Fruit fly (Drosophila melanogaster) whole organism, prepupa: Measurements from ENCODE around the gene Ubr3.

Experiments
- Blimp-1 ChIP-seq: fragments of 200-800 bp; sonication (Bioruptor generic); optimal IDR thresholded peaks from 3 replicates; lab custom pipeline; 2017; ENCODE audit warnings: missing biosample characterization, missing genetic modification characterization, mild to moderate bottlenecking, moderate library complexity, missing genetic modification reagents
- CG10669 ChIP-seq: fragments of 200-800 bp; sonication (Bioruptor generic); optimal IDR thresholded peaks from 3 replicates; lab custom pipeline; 2018; ENCODE audit warnings: missing biosample characterization, mild to moderate bottlenecking, missing genetic modification characterization, moderate library complexity
- CG11294 ChIP-seq: fragments of 200-800 bp; sonication (Bioruptor generic); IDR thresholded peaks from 2 replicates; pipeline ENCODE4 v1.3.6; 2022; ENCODE audit warnings: missing biosample characterization, missing genetic modification characterization
- CG11762 ChIP-seq: fragments of 200-800 bp; sonication (Bioruptor generic); optimal IDR thresholded peaks from 3 replicates; lab custom pipeline; 2016; ENCODE audit warnings: missing biosample characterization, missing genetic modification characterization; ENCODE audit not compliant: insufficient read depth
- CG1621 ChIP-seq: fragments of 200-800 bp; sonication (Bioruptor generic); optimal IDR thresholded peaks from 3 replicates; lab custom pipeline; 2018; ENCODE audit warnings: missing biosample characterization, mild to moderate bottlenecking, missing genetic modification characterization
- CG31627 ChIP-seq: fragments of 200-800 bp; sonication (Bioruptor generic); optimal IDR thresholded peaks from 3 replicates; lab custom pipeline; 2016; ENCODE audit warnings: missing biosample characterization, missing genetic modification characterization
- CG32006 ChIP-seq: fragments of 200-800 bp; sonication (Bioruptor generic); optimal IDR thresholded peaks from 3 replicates; lab custom pipeline; 2017; ENCODE audit warnings: missing biosample characterization, mild to moderate bottlenecking, missing genetic modification characterization
- CG34406 ChIP-seq: fragments of 200-800 bp; sonication (Bioruptor generic); optimal IDR thresholded peaks from 3 replicates; lab custom pipeline; 2016; ENCODE audit warnings: missing biosample characterization, missing genetic modification characterization
- CG3919 ChIP-seq: fragments of 200-800 bp; sonication (Bioruptor generic); optimal IDR thresholded peaks from 3 replicates; lab custom pipeline; 2016; ENCODE audit warnings: missing biosample characterization, missing genetic modification characterization
- CG4318 ChIP-seq: fragments of 200-800 bp; sonication (Bioruptor generic); optimal IDR thresholded peaks from 3 replicates; lab custom pipeline; 2017; ENCODE audit warnings: missing biosample characterization, mild to moderate bottlenecking, missing genetic modification characterization
- CG6163 ChIP-seq: fragments of 200-800 bp; sonication (Bioruptor generic); IDR thresholded peaks from 3 replicates; pipeline ENCODE4 v1.3.6; 2022; ENCODE audit warnings: missing biosample characterization, missing genetic modification characterization
- CG6276 ChIP-seq: fragments of 200-800 bp; sonication (Bioruptor generic); optimal IDR thresholded peaks from 2 replicates; lab custom pipeline; 2017; ENCODE audit warnings: missing biosample characterization, mild to moderate bottlenecking, missing genetic modification characterization
- CG6792 ChIP-seq: fragments of 200-800 bp; sonication (Bioruptor generic); optimal IDR thresholded peaks from 3 replicates; lab custom pipeline; 2016; ENCODE audit warnings: missing biosample characterization, missing genetic modification characterization
- CG6808 ChIP-seq: fragments of 200-800 bp; sonication (Bioruptor generic); optimal IDR thresholded peaks from 3 replicates; lab custom pipeline; 2017; ENCODE audit warnings: missing biosample characterization, missing genetic modification characterization, mild to moderate bottlenecking, moderate library complexity, missing genetic modification reagents
- CG6854 ChIP-seq: fragments of 200-800 bp; sonication (Bioruptor generic); optimal IDR thresholded peaks from 2 replicates; lab custom pipeline; 2017; ENCODE audit warnings: missing biosample characterization, mild to moderate bottlenecking, missing genetic modification characterization
- CG7368 ChIP-seq: fragments of 200-800 bp; sonication (Bioruptor generic); optimal IDR thresholded peaks from 3 replicates; lab custom pipeline; 2016; ENCODE audit warnings: missing biosample characterization, missing genetic modification characterization
- CG8119 ChIP-seq: fragments of 200-800 bp; sonication (Bioruptor generic); IDR thresholded peaks from 3 replicates; pipeline ENCODE4 v1.3.6; 2022; ENCODE audit warnings: missing biosample characterization, missing genetic modification characterization
- Eip75B ChIP-seq: fragments of 200-800 bp; sonication (Bioruptor generic); optimal IDR thresholded peaks from 3 replicates; lab custom pipeline; 2016; ENCODE audit warnings: missing biosample characterization, missing genetic modification characterization
- Eip78C ChIP-seq: fragments of 200-800 bp; sonication (Bioruptor generic); peaks from one replicate; lab custom pipeline; 2016; ENCODE audit warnings: missing biosample characterization, missing genetic modification characterization
- Eip93F ChIP-seq: fragments of 200-800 bp; sonication (Bioruptor generic); optimal IDR thresholded peaks from 2 replicates; lab custom pipeline; 2016; ENCODE audit warnings: missing biosample characterization, mild to moderate bottlenecking, missing genetic modification characterization
- Ets21C ChIP-seq: fragments of 200-800 bp; sonication (Bioruptor generic); optimal IDR thresholded peaks from 3 replicates; lab custom pipeline; 2016; ENCODE audit warnings: missing biosample characterization, missing genetic modification characterization
- Ets96B ChIP-seq: fragments of 200-800 bp; optimal IDR thresholded peaks from 2 replicates; lab custom pipeline; 2019; ENCODE audit warnings: missing biosample characterization, mild to moderate bottlenecking, missing genetic modification characterization, moderate library complexity
- Hr38 ChIP-seq: sonication (Bioruptor generic); optimal IDR thresholded peaks from 2 replicates; lab custom pipeline; 2016; ENCODE audit warnings: missing biosample characterization, missing genetic modification characterization
- Hr39 ChIP-seq: fragments of 200-800 bp; sonication (Bioruptor generic); optimal IDR thresholded peaks from 2 replicates; lab custom pipeline; 2016; ENCODE audit warnings: missing biosample characterization, missing genetic modification characterization
- Lpt ChIP-seq: fragments of 200-800 bp; sonication (Bioruptor generic); optimal IDR thresholded peaks from 3 replicates; lab custom pipeline; 2016; ENCODE audit warnings: missing biosample characterization, missing genetic modification characterization
- Met ChIP-seq: fragments of 200-800 bp; sonication (Bioruptor generic); optimal IDR thresholded peaks from 3 replicates; lab custom pipeline; 2016; ENCODE audit warnings: missing biosample characterization, missing genetic modification characterization
- Sox14 ChIP-seq: fragments of 200-800 bp; sonication (Bioruptor generic); optimal IDR thresholded peaks from 3 replicates; lab custom pipeline; 2016; ENCODE audit warnings: missing biosample characterization, missing genetic modification characterization
- Sox15 ChIP-seq: fragments of 200-800 bp; sonication (Bioruptor generic); optimal IDR thresholded peaks from 3 replicates; lab custom pipeline; 2016; ENCODE audit warnings: missing biosample characterization, missing genetic modification characterization
- dac ChIP-seq: fragments of 200-800 bp; sonication (Bioruptor generic); optimal IDR thresholded peaks from 2 replicates; lab custom pipeline; 2017; ENCODE audit warnings: missing biosample characterization, mild to moderate bottlenecking, missing genetic modification characterization
- dsx ChIP-seq: fragments of 200-800 bp; optimal IDR thresholded peaks from 3 replicates; lab custom pipeline; 2019; ENCODE audit warnings: missing biosample characterization, mild to moderate bottlenecking, missing genetic modification characterization, moderate library complexity; ENCODE audit not compliant: poor library complexity, severe bottlenecking
- ss ChIP-seq, 2 experiments: fragments of 200-800 bp; sonication (Bioruptor generic); optimal IDR thresholded peaks; 2 replicates in 1 of 2; 3 replicates in 1 of 2; lab custom pipeline; 2017 to 2018; ENCODE audit warnings: mild to moderate bottlenecking in 2 of 2, missing biosample characterization in 2 of 2, missing genetic modification characterization in 2 of 2, moderate library complexity in 1 of 2
- svp ChIP-seq: fragments of 200-800 bp; sonication (Bioruptor generic); peaks from one replicate; lab custom pipeline; 2016; ENCODE audit warnings: missing biosample characterization, missing genetic modification characterization
- topi ChIP-seq: fragments of 200-800 bp; sonication (Bioruptor generic); optimal IDR thresholded peaks from 3 replicates; lab custom pipeline; 2016; ENCODE audit warnings: missing biosample characterization, missing genetic modification characterization

Gene Ubr3

dm6 chrX:7946858-7947313, 11.2 kb downstream of the Ubr3 start, which contains the start of gene orion (continued):
- no peak for TF ChIP-seq Blimp-1 (GFP tag; lab: Kevin White, UChicago)
- no peak for TF ChIP-seq CG10669 (GFP tag; lab: Kevin White, UChicago)
- TF ChIP-seq CG6808 (GFP tag; lab: Kevin White, UChicago), result peak; percentile 83
- peak; percentile 4 for TF ChIP-seq CG6792 (GFP tag; lab: Kevin White, UChicago)
- TF ChIP-seq Hr38, result no peak
- peak; percentile 9 for TF ChIP-seq CG7368 (GFP tag; lab: Kevin White, UChicago)
- peak; percentile 84 for TF ChIP-seq Eip78C (GFP tag; lab: Kevin White, UChicago)
- peak; percentile 55 for TF ChIP-seq dac (GFP tag; lab: Kevin White, UChicago)
- no peak for TF ChIP-seq CG32006
- no peak for TF ChIP-seq CG6276 (GFP tag; lab: Kevin White, UChicago)
- TF ChIP-seq Hr39 (GFP tag; lab: Kevin White, UChicago), result no peak
- no peak for TF ChIP-seq CG6854 (GFP tag; lab: Kevin White, UChicago)
- TF ChIP-seq Ets21C (GFP tag; lab: Kevin White, UChicago), result no peak
- TF ChIP-seq CG11294, result no peak
- TF ChIP-seq CG3919 (GFP tag; lab: Kevin White, UChicago), result no peak
- TF ChIP-seq Eip75B, result no peak
- peak; percentile 73 for TF ChIP-seq CG8119 (GFP tag; lab: Robert Waterston, UW)
- TF ChIP-seq CG34406 (GFP tag; lab: Kevin White, UChicago), result peak; percentile 16

DNA sequence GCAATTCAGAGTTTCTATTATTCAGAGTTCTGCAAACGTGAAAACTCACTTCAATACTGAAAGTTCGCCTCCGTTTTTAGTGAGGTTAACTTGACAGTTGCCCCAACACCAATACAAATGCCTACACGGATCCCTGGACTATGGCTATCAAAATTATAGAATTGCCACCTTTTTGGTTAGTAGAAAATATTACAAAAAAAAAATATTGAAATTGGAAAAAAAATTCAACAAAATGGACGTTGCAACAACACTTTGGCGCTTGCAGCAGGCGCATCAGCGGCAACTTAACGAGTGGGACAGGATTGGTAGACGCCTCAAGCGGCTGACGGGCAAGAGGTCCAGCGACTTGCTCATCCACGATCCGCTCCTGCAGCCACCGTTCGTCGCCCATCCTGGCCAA, 20.2 kb downstream of the Ubr3 start, which contains the start of the genes CG15332 and CG15330:
CG15332 (minus strand) TSS at position 101 of the 400 bp plus-strand sequence.
CG15330 (plus strand) TSS at position 175 of the 400 bp plus-strand sequence.
- TF ChIP-seq Sox15 (GFP tag; lab: Kevin White, UChicago) (no peak), Hr38 (no peak), topi (no peak), Ets96B (tag; lab: Kevin White, UChicago) (no peak), CG31627 (GFP tag; lab: Kevin White, UChicago) (no peak), CG11762 (no peak), CG1621 (tag; lab: Kevin White, UChicago) (no peak), Met (GFP tag; lab: Kevin White, UChicago) (no peak), CG8119 (GFP tag; lab: Robert Waterston, UW) (no peak)

DNA sequence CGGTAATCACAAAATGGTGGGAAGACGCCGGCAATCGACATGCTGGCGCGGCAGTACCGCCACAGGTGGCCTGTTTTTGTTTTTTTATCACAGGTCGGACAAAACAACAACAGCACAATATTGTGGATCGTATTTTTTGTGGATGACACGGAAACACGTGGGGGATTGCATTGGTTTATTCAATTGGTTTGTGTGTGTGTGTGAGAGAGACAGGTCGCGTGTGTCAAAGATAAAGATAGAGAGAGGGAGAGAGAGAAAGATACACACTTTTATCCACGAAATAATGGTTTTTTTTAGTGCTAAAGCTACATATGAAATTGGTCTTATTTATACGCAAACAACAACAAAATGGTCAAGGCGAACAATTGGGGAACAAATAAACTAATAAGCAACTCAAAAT, 23.3 kb downstream of the Ubr3 start:
- no peak for TF ChIP-seq ss (GFP tag; optimal IDR thresholded peaks at IDR 0.05; lab: Kevin White, UChicago)
- TF ChIP-seq Sox14, result no peak
- TF ChIP-seq CG6163 (GFP tag; lab: Robert Waterston, UW), result peak; percentile 38; the same call in 1 of the 3 replicates
- no peak for TF ChIP-seq Eip93F
- TF ChIP-seq, all 60 proteins: peak for 1

DNA sequence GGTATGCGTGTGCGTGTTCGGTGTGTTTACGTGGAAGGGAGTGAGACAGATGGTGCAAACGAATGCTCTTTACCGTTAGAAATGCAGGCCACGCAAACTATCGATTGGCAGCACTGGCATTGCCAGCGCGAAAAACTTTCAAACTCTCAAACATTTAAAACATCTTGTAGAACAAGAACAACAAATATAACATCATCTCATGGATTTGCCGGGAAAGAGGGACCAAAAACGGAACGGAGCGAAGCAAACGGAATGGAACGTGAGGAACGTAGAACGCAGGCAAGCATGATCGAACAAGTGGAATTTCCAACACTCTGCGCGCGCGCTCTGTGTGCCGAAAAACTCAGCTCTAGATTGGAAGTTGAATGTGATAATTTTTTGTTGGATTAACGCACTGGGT, 23.8 kb downstream of the Ubr3 start:
- no peak for TF ChIP-seq Sox14
- no peak for TF ChIP-seq Lpt (GFP tag; lab: Kevin White, UChicago)
- no peak for TF ChIP-seq dsx
- TF ChIP-seq topi, result no peak
- no peak for TF ChIP-seq CG6163 (GFP tag; lab: Robert Waterston, UW)
- no peak for TF ChIP-seq CG7368 (GFP tag; lab: Kevin White, UChicago)
- TF ChIP-seq, all 60 proteins: peak for 0

dm6 chrX:7960988-7961387, 25.3 kb downstream of the Ubr3 start:
- TF ChIP-seq svp (GFP tag; lab: Kevin White, UChicago) (peak; percentile 71), CG4318 (no peak)
- TF ChIP-seq, all 60 proteins: peak for 1
